Fruit fly (Drosophila melanogaster) whole organism, prepupa: ENCODE measurements around the gene strat.

Experiments
- Blimp-1 ChIP-seq: fragments of 200-800 bp; sonication (Bioruptor generic); optimal IDR thresholded peaks from 3 replicates; lab custom pipeline; 2017; ENCODE audit warnings: missing biosample characterization, missing genetic modification characterization, mild to moderate bottlenecking, moderate library complexity, missing genetic modification reagents
- CG10631 ChIP-seq: fragments of 200-800 bp; sonication (Bioruptor generic); optimal IDR thresholded peaks from 2 replicates; lab custom pipeline; 2016; ENCODE audit warnings: missing biosample characterization, missing genetic modification characterization
- CG10669 ChIP-seq: fragments of 200-800 bp; sonication (Bioruptor generic); optimal IDR thresholded peaks from 3 replicates; lab custom pipeline; 2018; ENCODE audit warnings: missing biosample characterization, mild to moderate bottlenecking, missing genetic modification characterization, moderate library complexity
- CG11294 ChIP-seq: fragments of 200-800 bp; sonication (Bioruptor generic); IDR thresholded peaks from 2 replicates; pipeline ENCODE4 v1.3.6; 2022; ENCODE audit warnings: missing biosample characterization, missing genetic modification characterization
- CG11762 ChIP-seq: fragments of 200-800 bp; sonication (Bioruptor generic); optimal IDR thresholded peaks from 3 replicates; lab custom pipeline; 2016; ENCODE audit warnings: missing biosample characterization, missing genetic modification characterization; ENCODE audit not compliant: insufficient read depth
- CG11902 ChIP-seq: fragments of 200-800 bp; sonication (Bioruptor generic); optimal IDR thresholded peaks from 3 replicates; lab custom pipeline; 2016; ENCODE audit warnings: missing biosample characterization, missing genetic modification characterization
- CG15336 ChIP-seq: fragments of 200-800 bp; sonication (Bioruptor generic); IDR thresholded peaks from 2 replicates; pipeline ENCODE4 v1.3.6; 2022; ENCODE audit warnings: missing biosample characterization, missing genetic modification characterization
- CG16779 ChIP-seq: fragments of 200-800 bp; sonication (Bioruptor generic); optimal IDR thresholded peaks from 3 replicates; lab custom pipeline; 2017; ENCODE audit warnings: missing biosample characterization, mild to moderate bottlenecking, missing genetic modification characterization
- CG3032 ChIP-seq: fragments of 200-800 bp; optimal IDR thresholded peaks from 2 replicates; lab custom pipeline; 2019; ENCODE audit warnings: missing biosample characterization, mild to moderate bottlenecking, missing genetic modification characterization, moderate library complexity
- CG31627 ChIP-seq: fragments of 200-800 bp; sonication (Bioruptor generic); optimal IDR thresholded peaks from 3 replicates; lab custom pipeline; 2016; ENCODE audit warnings: missing biosample characterization, missing genetic modification characterization
- CG34406 ChIP-seq: fragments of 200-800 bp; sonication (Bioruptor generic); optimal IDR thresholded peaks from 3 replicates; lab custom pipeline; 2016; ENCODE audit warnings: missing biosample characterization, missing genetic modification characterization
- CG3919 ChIP-seq: fragments of 200-800 bp; sonication (Bioruptor generic); optimal IDR thresholded peaks from 3 replicates; lab custom pipeline; 2016; ENCODE audit warnings: missing biosample characterization, missing genetic modification characterization
- CG4318 ChIP-seq: fragments of 200-800 bp; sonication (Bioruptor generic); optimal IDR thresholded peaks from 3 replicates; lab custom pipeline; 2017; ENCODE audit warnings: missing biosample characterization, mild to moderate bottlenecking, missing genetic modification characterization
- CG6276 ChIP-seq: fragments of 200-800 bp; sonication (Bioruptor generic); optimal IDR thresholded peaks from 2 replicates; lab custom pipeline; 2017; ENCODE audit warnings: missing biosample characterization, mild to moderate bottlenecking, missing genetic modification characterization
- CG6808 ChIP-seq: fragments of 200-800 bp; sonication (Bioruptor generic); optimal IDR thresholded peaks from 3 replicates; lab custom pipeline; 2017; ENCODE audit warnings: missing biosample characterization, missing genetic modification characterization, mild to moderate bottlenecking, moderate library complexity, missing genetic modification reagents
- CG6854 ChIP-seq: fragments of 200-800 bp; sonication (Bioruptor generic); optimal IDR thresholded peaks from 2 replicates; lab custom pipeline; 2017; ENCODE audit warnings: missing biosample characterization, mild to moderate bottlenecking, missing genetic modification characterization
- CG8119 ChIP-seq: fragments of 200-800 bp; sonication (Bioruptor generic); IDR thresholded peaks from 3 replicates; pipeline ENCODE4 v1.3.6; 2022; ENCODE audit warnings: missing biosample characterization, missing genetic modification characterization
- CG9139 ChIP-seq: fragments of 200-800 bp; sonication (Bioruptor generic); optimal IDR thresholded peaks from 3 replicates; lab custom pipeline; 2017; ENCODE audit warnings: missing biosample characterization, mild to moderate bottlenecking, missing genetic modification characterization
- Eip78C ChIP-seq: fragments of 200-800 bp; sonication (Bioruptor generic); peaks from one replicate; lab custom pipeline; 2016; ENCODE audit warnings: missing biosample characterization, missing genetic modification characterization
- Eip93F ChIP-seq: fragments of 200-800 bp; sonication (Bioruptor generic); optimal IDR thresholded peaks from 2 replicates; lab custom pipeline; 2016; ENCODE audit warnings: missing biosample characterization, mild to moderate bottlenecking, missing genetic modification characterization
- Ets96B ChIP-seq: fragments of 200-800 bp; optimal IDR thresholded peaks from 2 replicates; lab custom pipeline; 2019; ENCODE audit warnings: missing biosample characterization, mild to moderate bottlenecking, missing genetic modification characterization, moderate library complexity
- Hr39 ChIP-seq: fragments of 200-800 bp; sonication (Bioruptor generic); optimal IDR thresholded peaks from 2 replicates; lab custom pipeline; 2016; ENCODE audit warnings: missing biosample characterization, missing genetic modification characterization
- Hr4 ChIP-seq: fragments of 200-800 bp; sonication (Bioruptor generic); optimal IDR thresholded peaks from 3 replicates; lab custom pipeline; 2016; ENCODE audit warnings: missing biosample characterization, missing genetic modification characterization
- Lpt ChIP-seq: fragments of 200-800 bp; sonication (Bioruptor generic); optimal IDR thresholded peaks from 3 replicates; lab custom pipeline; 2016; ENCODE audit warnings: missing biosample characterization, missing genetic modification characterization
- Met ChIP-seq: fragments of 200-800 bp; sonication (Bioruptor generic); optimal IDR thresholded peaks from 3 replicates; lab custom pipeline; 2016; ENCODE audit warnings: missing biosample characterization, missing genetic modification characterization
- Smox ChIP-seq: fragments of 200-800 bp; sonication (Bioruptor generic); optimal IDR thresholded peaks from 3 replicates; lab custom pipeline; 2016; ENCODE audit warnings: missing biosample characterization, missing genetic modification characterization
- Sox102F ChIP-seq: fragments of 200-800 bp; sonication (Bioruptor generic); optimal IDR thresholded peaks from 2 replicates; lab custom pipeline; 2016; ENCODE audit warnings: missing biosample characterization, mild to moderate bottlenecking, missing genetic modification characterization
- achi ChIP-seq: fragments of 200-800 bp; sonication (Bioruptor generic); optimal IDR thresholded peaks from 3 replicates; lab custom pipeline; 2016; ENCODE audit warnings: missing biosample characterization, missing genetic modification characterization
- acj6 ChIP-seq: fragments of 200-800 bp; sonication (Bioruptor generic); optimal IDR thresholded peaks from 3 replicates; lab custom pipeline; 2016; ENCODE audit warnings: missing biosample characterization, missing genetic modification characterization
- cyc ChIP-seq: fragments of 200-800 bp; sonication (Bioruptor generic); optimal IDR thresholded peaks from 3 replicates; lab custom pipeline; 2016; ENCODE audit warnings: missing biosample characterization, missing genetic modification characterization
- dac ChIP-seq: fragments of 200-800 bp; sonication (Bioruptor generic); optimal IDR thresholded peaks from 2 replicates; lab custom pipeline; 2017; ENCODE audit warnings: missing biosample characterization, mild to moderate bottlenecking, missing genetic modification characterization
- eg ChIP-seq: fragments of 200-800 bp; sonication (Bioruptor generic); IDR thresholded peaks from 3 replicates; pipeline ENCODE4 v1.3.6; 2022; ENCODE audit warnings: missing biosample characterization, missing genetic modification characterization
- fd59A ChIP-seq: fragments of 200-800 bp; sonication (Bioruptor generic); optimal IDR thresholded peaks from 2 replicates; lab custom pipeline; 2017; ENCODE audit warnings: missing biosample characterization, mild to moderate bottlenecking, missing genetic modification characterization, missing genetic modification reagents
- fd85E ChIP-seq: fragments of 200-800 bp; sonication (Bioruptor generic); optimal IDR thresholded peaks from 3 replicates; lab custom pipeline; 2016; ENCODE audit warnings: missing biosample characterization, missing genetic modification characterization
- fkh ChIP-seq: fragments of 200-800 bp; sonication (Bioruptor generic); optimal IDR thresholded peaks from 3 replicates; lab custom pipeline; 2017; ENCODE audit warnings: missing biosample characterization, mild to moderate bottlenecking, missing genetic modification characterization, moderate library complexity
- lz ChIP-seq: fragments of 200-800 bp; sonication (Bioruptor generic); optimal IDR thresholded peaks from 3 replicates; lab custom pipeline; 2016; ENCODE audit warnings: missing biosample characterization, missing genetic modification characterization
- pdm3 ChIP-seq: fragments of 200-800 bp; sonication (Bioruptor generic); optimal IDR thresholded peaks from 3 replicates; lab custom pipeline; 2016; ENCODE audit warnings: missing biosample characterization, missing genetic modification characterization
- salr ChIP-seq, 2 experiments: fragments of 200-800 bp; sonication (Bioruptor generic); optimal IDR thresholded peaks; 3 replicates each; lab custom pipeline; 2016 to 2018; ENCODE audit warnings: missing biosample characterization in 2 of 2, missing genetic modification characterization in 2 of 2, mild to moderate bottlenecking in 1 of 2
- ss ChIP-seq, 2 experiments: fragments of 200-800 bp; sonication (Bioruptor generic); optimal IDR thresholded peaks; 2 replicates in 1 of 2; 3 replicates in 1 of 2; lab custom pipeline; 2017 to 2018; ENCODE audit warnings: mild to moderate bottlenecking in 2 of 2, missing biosample characterization in 2 of 2, missing genetic modification characterization in 2 of 2, moderate library complexity in 1 of 2
- svp ChIP-seq: fragments of 200-800 bp; sonication (Bioruptor generic); peaks from one replicate; lab custom pipeline; 2016; ENCODE audit warnings: missing biosample characterization, missing genetic modification characterization
- topi ChIP-seq: fragments of 200-800 bp; sonication (Bioruptor generic); optimal IDR thresholded peaks from 3 replicates; lab custom pipeline; 2016; ENCODE audit warnings: missing biosample characterization, missing genetic modification characterization

strat gene

DNA sequence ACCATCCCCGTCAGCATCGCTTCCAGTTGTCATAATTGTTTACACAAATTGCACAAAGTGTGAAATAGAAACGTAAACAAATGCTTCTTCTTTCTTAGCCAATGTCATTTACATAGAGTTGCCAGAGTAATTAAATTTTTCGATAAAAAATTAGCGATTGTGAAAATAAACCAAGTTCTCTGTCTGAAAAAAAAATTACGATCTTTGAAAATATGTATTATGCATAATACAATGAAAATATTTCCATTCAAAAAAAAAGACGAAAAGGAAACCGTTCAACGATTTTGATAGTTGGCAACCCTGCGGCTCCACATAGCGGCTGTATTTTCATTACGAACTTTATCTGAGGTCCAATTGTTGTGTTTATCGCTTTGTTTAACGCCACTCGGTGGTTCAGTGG lies 9.0 kb upstream of the strat start, which contains the start of the genes CG7810 and CG7806 (continued):
- TF ChIP-seq fd59A (peak; percentile 73), CG10669 (GFP tag; lab: Kevin White, UChicago) (no peak), dac (GFP tag; lab: Kevin White, UChicago) (no peak), CG15336 (peak; percentile 96), CG10631 (peak; percentile 92), CG3032 (peak; percentile 82), Met (GFP tag; lab: Kevin White, UChicago) (no peak), Blimp-1 (GFP tag; lab: Kevin White, UChicago) (peak; percentile 55), salr (GFP tag; optimal IDR thresholded peaks at IDR 0.05; lab: Kevin White, UChicago) (peak in 1 of 2 experiments; percentile 54), fd85E (no peak), pdm3 (no peak), CG8119 (GFP tag; lab: Robert Waterston, UW) (peak; percentile 94), topi (peak; percentile 89), Hr39 (GFP tag; lab: Kevin White, UChicago) (peak; percentile 91), CG6276 (GFP tag; lab: Kevin White, UChicago) (no peak), fkh (peak; percentile 95), Smox (GFP tag; lab: Kevin White, UChicago) (no peak), achi (GFP tag; lab: Kevin White, UChicago) (peak; percentile 97), Eip78C (GFP tag; lab: Kevin White, UChicago) (peak; percentile 97), CG9139 (GFP tag; lab: Kevin White, UChicago) (no peak), CG34406 (GFP tag; lab: Kevin White, UChicago) (peak; percentile 93), Lpt (GFP tag; lab: Kevin White, UChicago) (peak; percentile 80), Eip93F (GFP tag; lab: Kevin White, UChicago) (no peak), CG11902 (GFP tag; lab: Kevin White, UChicago) (no peak), eg (GFP tag; lab: Robert Waterston, UW) (no peak; the same call in 1 of the 3 replicates), Hr4 (GFP tag; lab: Kevin White, UChicago) (no peak), CG11762 (peak; percentile 82)
- TF ChIP-seq, all 60 proteins: peak for 34

DNA sequence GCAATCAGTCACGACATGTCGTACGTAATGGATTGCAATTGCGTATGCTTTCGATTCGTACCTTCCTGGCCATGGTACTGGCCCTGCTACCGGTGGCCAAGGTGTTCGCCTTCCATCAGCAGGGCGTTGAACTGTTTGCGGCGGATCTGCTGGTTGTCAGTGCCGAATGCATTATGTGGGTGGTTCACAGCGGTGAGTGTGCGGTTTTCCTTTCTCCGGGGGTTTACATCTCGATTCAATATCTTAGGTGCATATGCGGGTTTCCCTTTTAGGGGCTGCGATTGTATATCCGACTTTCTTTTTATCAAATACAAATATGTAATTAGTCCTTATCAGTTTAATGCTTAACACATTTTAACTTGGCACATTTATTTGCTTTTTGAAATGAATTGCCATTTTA lies 8.4 kb upstream of the strat start:
- TF ChIP-seq fd85E = no peak
- TF ChIP-seq svp (GFP tag; lab: Kevin White, UChicago) = no peak
- TF ChIP-seq CG16779 (tag; lab: Kevin White, UChicago) = no peak
- TF ChIP-seq Hr39 (GFP tag; lab: Kevin White, UChicago) = no peak
- no peak for TF ChIP-seq CG3919 (GFP tag; lab: Kevin White, UChicago)
- no peak for TF ChIP-seq fd59A
- no peak for TF ChIP-seq CG6808 (GFP tag; lab: Kevin White, UChicago)
- no peak for TF ChIP-seq CG6854 (GFP tag; lab: Kevin White, UChicago)
- TF ChIP-seq CG31627 = no peak
- no peak for TF ChIP-seq CG11294 (GFP tag; lab: Robert Waterston, UW)
- no peak for TF ChIP-seq CG4318 (GFP tag; lab: Kevin White, UChicago)
- TF ChIP-seq topi = no peak
- no peak for TF ChIP-seq CG3032
- no peak for TF ChIP-seq cyc (GFP tag; lab: Kevin White, UChicago)
- TF ChIP-seq dac (GFP tag; lab: Kevin White, UChicago) = no peak

DNA sequence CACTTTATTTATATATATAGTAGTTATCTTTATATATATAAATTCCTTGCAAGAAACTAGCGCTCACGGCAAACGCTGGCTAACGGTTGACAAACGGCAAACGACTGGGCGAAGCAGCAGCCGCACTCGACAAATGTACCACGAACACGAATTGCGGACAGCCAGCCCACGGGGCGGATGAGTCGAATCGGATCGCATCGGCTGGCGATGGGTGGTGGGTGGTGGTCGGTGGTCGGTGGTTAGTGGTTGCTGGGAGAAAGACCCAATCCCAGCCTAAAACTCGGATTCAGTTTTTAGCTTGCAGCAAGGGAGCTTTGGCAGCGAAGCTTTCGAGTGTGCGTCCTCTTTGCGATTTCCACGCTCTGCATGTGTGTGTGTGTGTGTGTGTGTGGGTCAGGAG lies 5.0 kb downstream of the strat start, which contains the start of gene CG7781:
Gene CG7781, minus strand, starts transcription at position 260 of the 400 bp plus-strand sequence.
- no peak for TF ChIP-seq ss (GFP tag; optimal IDR thresholded peaks at IDR 0.05; lab: Kevin White, UChicago)
- no peak for TF ChIP-seq Blimp-1 (GFP tag; lab: Kevin White, UChicago)
- TF ChIP-seq CG15336 = peak; percentile 37; the same call in 1 of the 2 replicates
- TF ChIP-seq Hr39 (GFP tag; lab: Kevin White, UChicago) = no peak
- no peak for TF ChIP-seq Sox102F (GFP tag; lab: Kevin White, UChicago)
- 0 out of 3 replicates have a peak, but pooled peaks have one; percentile 13 for TF ChIP-seq eg (GFP tag; lab: Robert Waterston, UW)
- TF ChIP-seq Met (GFP tag; lab: Kevin White, UChicago) = no peak
- TF ChIP-seq CG8119 (GFP tag; lab: Robert Waterston, UW) = 0 out of 3 replicates have a peak, but pooled peaks have one; percentile 13
- TF ChIP-seq CG6808 (GFP tag; lab: Kevin White, UChicago) = no peak
- no peak for TF ChIP-seq CG9139 (GFP tag; lab: Kevin White, UChicago)
- TF ChIP-seq fd85E = no peak
- TF ChIP-seq CG3919 (GFP tag; lab: Kevin White, UChicago) = no peak
- TF ChIP-seq CG31627 = no peak
- TF ChIP-seq acj6 (GFP tag; lab: Kevin White, UChicago) = no peak
- TF ChIP-seq Eip93F (GFP tag; lab: Kevin White, UChicago) = no peak
- no peak for TF ChIP-seq CG6854 (GFP tag; lab: Kevin White, UChicago)
- TF ChIP-seq CG3032 = no peak
- TF ChIP-seq Ets96B (tag; lab: Kevin White, UChicago) = no peak
- TF ChIP-seq lz (GFP tag; lab: Kevin White, UChicago) = no peak
- no peak for TF ChIP-seq CG16779 (tag; lab: Kevin White, UChicago)
